Worm (Caenorhabditis elegans) whole organism, midembryonic: ENCODE results near the gene F28H7.3.

Source experiments
- T22C8.4 ChIP-seq: fragments of 200-800 bp; sonication (Bioruptor generic); IDR thresholded peaks from 2 replicates; pipeline ENCODE4 v1.3.6; 2022; ENCODE audit warnings: missing genetic modification characterization, missing compliant biosample characterization
- cog-1 ChIP-seq: sonication (generic microtip); optimal IDR thresholded peaks from 2 replicates; lab custom pipeline; 2016; ENCODE audit warnings: missing genetic modification characterization, missing compliant biosample characterization
- flt-1 ChIP-seq: fragments of 200-800 bp; sonication (Bioruptor generic); IDR thresholded peaks from 2 replicates; pipeline ENCODE4 v1.3.6; 2022; ENCODE audit warnings: missing genetic modification characterization, missing compliant biosample characterization

- no peak for TF ChIP-seq cog-1 (tag; lab: Kevin White, UChicago)
- TF ChIP-seq flt-1 = no peak
- TF ChIP-seq T22C8.4 (GFP tag; lab: Robert Waterston, UW) = no peak
Measured at ce11 chrV:10795494-10795893, 44.9 kb upstream of the F28H7.3 start, which contains the start of gene D1054.19.
